Fruit fly (Drosophila melanogaster) whole organism, embryonic: ENCODE results near the gene CG32432.

ENCODE experiments used
- Adf1 ChIP-seq: fragments of 200-800 bp; sonication (Bioruptor generic); IDR thresholded peaks from 2 replicates; pipeline ENCODE4 v1.3.6; 2022; ENCODE audit warnings: missing biosample characterization, missing genetic modification characterization
- Antp ChIP-seq: fragments of 200-800 bp; sonication (Bioruptor generic); optimal IDR thresholded peaks from 3 replicates; lab custom pipeline; 2016; ENCODE audit warnings: missing biosample characterization, missing genetic modification characterization
- Asciz ChIP-seq: fragments of 200-800 bp; sonication (Bioruptor generic); optimal IDR thresholded peaks from 2 replicates; lab custom pipeline; 2017; ENCODE audit warnings: missing biosample characterization, mild to moderate bottlenecking, missing genetic modification characterization, missing genetic modification reagents
- Atf6 ChIP-seq: fragments of 200-800 bp; sonication (Bioruptor generic); IDR thresholded peaks from 2 replicates; pipeline ENCODE4 v1.3.6; 2022; ENCODE audit warnings: missing biosample characterization, missing genetic modification characterization
- Awh ChIP-seq: fragments of 200-800 bp; sonication (Bioruptor generic); IDR thresholded peaks from 2 replicates; pipeline ENCODE4, ENCODE4 v1.3.6; 2022; ENCODE audit warnings: missing biosample characterization, missing genetic modification characterization
- Blimp-1 ChIP-seq: fragments of 200-800 bp; sonication (Bioruptor generic); optimal IDR thresholded peaks from 3 replicates; lab custom pipeline; 2018; ENCODE audit warnings: missing biosample characterization, missing genetic modification characterization, mild to moderate bottlenecking, moderate library complexity, missing genetic modification reagents
- CG10543 ChIP-seq: fragments of 200-800 bp; sonication (Bioruptor generic); optimal IDR thresholded peaks from 3 replicates; lab custom pipeline; 2017; ENCODE audit warnings: missing biosample characterization, mild to moderate bottlenecking, missing genetic modification characterization, moderate library complexity
- CG11504 ChIP-seq: fragments of 200-800 bp; sonication (Bioruptor generic); optimal IDR thresholded peaks from 3 replicates; lab custom pipeline; 2019; ENCODE audit warnings: missing biosample characterization, mild to moderate bottlenecking, missing genetic modification characterization, moderate library complexity
- CG11560 ChIP-seq: fragments of 200-800 bp; sonication (Bioruptor generic); IDR thresholded peaks from 3 replicates; pipeline ENCODE4 v1.3.6; 2022; ENCODE audit warnings: missing biosample characterization, missing genetic modification characterization
- CG12769 ChIP-seq: fragments of 200-800 bp; sonication (Bioruptor generic); optimal IDR thresholded peaks from 2 replicates; lab custom pipeline; 2019; ENCODE audit warnings: missing biosample characterization, mild to moderate bottlenecking, missing genetic modification characterization, moderate library complexity
- CG14965 ChIP-seq: fragments of 200-800 bp; sonication (Bioruptor generic); optimal IDR thresholded peaks from 2 replicates; lab custom pipeline; 2016; ENCODE audit warnings: missing biosample characterization, missing genetic modification characterization, borderline replicate concordance
- CG2120 ChIP-seq: fragments of 200-800 bp; sonication (Bioruptor generic); optimal IDR thresholded peaks from 3 replicates; lab custom pipeline; 2016; ENCODE audit warnings: missing biosample characterization, missing genetic modification characterization
- CG2889 ChIP-seq: fragments of 200-800 bp; sonication (Bioruptor generic); IDR thresholded peaks from 3 replicates; pipeline ENCODE4 v1.3.6; 2022; ENCODE audit warnings: missing biosample characterization, missing genetic modification characterization
- CG31365 ChIP-seq: fragments of 200-800 bp; sonication (Bioruptor generic); optimal IDR thresholded peaks from 2 replicates; lab custom pipeline; 2018; ENCODE audit warnings: missing biosample characterization, mild to moderate bottlenecking, missing genetic modification characterization
- CG3281 ChIP-seq: fragments of 200-800 bp; sonication (Bioruptor generic); optimal IDR thresholded peaks from 3 replicates; lab custom pipeline; 2017; ENCODE audit warnings: missing biosample characterization, mild to moderate bottlenecking, missing genetic modification characterization
- CG34224 ChIP-seq: fragments of 200-800 bp; sonication (Bioruptor generic); IDR thresholded peaks from 3 replicates; pipeline ENCODE4 v1.3.6; 2022; ENCODE audit warnings: missing biosample characterization, missing genetic modification characterization; ENCODE audit not compliant: partially characterized antibody
- CG5245 ChIP-seq: fragments of 200-800 bp; sonication (Bioruptor generic); optimal IDR thresholded peaks from 3 replicates; lab custom pipeline; 2016; ENCODE audit warnings: missing biosample characterization, missing genetic modification characterization
- CG7372 ChIP-seq: fragments of 200-800 bp; sonication (Bioruptor generic); IDR thresholded peaks from 2 replicates; pipeline ENCODE4 v1.3.6; 2022; ENCODE audit warnings: missing biosample characterization, missing genetic modification characterization
- CG7556 ChIP-seq: fragments of 200-800 bp; sonication (Bioruptor generic); optimal IDR thresholded peaks from 2 replicates; lab custom pipeline; 2017; ENCODE audit warnings: missing biosample characterization, mild to moderate bottlenecking, missing genetic modification characterization
- CG7745 ChIP-seq: fragments of 200-800 bp; sonication (Bioruptor generic); optimal IDR thresholded peaks from 2 replicates; lab custom pipeline; 2018; ENCODE audit warnings: missing biosample characterization, mild to moderate bottlenecking, missing genetic modification characterization, moderate library complexity
- CG7928 ChIP-seq: fragments of 200-800 bp; sonication (Bioruptor generic); optimal IDR thresholded peaks from 2 replicates; lab custom pipeline; 2017; ENCODE audit warnings: missing biosample characterization, mild to moderate bottlenecking, missing genetic modification characterization
- CG7987 ChIP-seq: fragments of 200-800 bp; sonication (Bioruptor generic); optimal IDR thresholded peaks from 2 replicates; lab custom pipeline; 2018; ENCODE audit warnings: missing biosample characterization, mild to moderate bottlenecking, missing genetic modification characterization, moderate library complexity
- CG8478 ChIP-seq: fragments of >200 bp; optimal IDR thresholded peaks from 2 replicates; lab custom pipeline; 2018
- CTCF ChIP-seq: fragments of 200-800 bp; sonication (Bioruptor generic); optimal IDR thresholded peaks from 2 replicates; lab custom pipeline; 2017; ENCODE audit warnings: missing biosample characterization, mild to moderate bottlenecking, missing genetic modification characterization, moderate library complexity
- Dad ChIP-seq: fragments of 200-800 bp; sonication (Bioruptor generic); optimal IDR thresholded peaks from 3 replicates; lab custom pipeline; 2016; ENCODE audit warnings: missing biosample characterization, missing genetic modification characterization
- Elba2 ChIP-seq: fragments of 200-800 bp; sonication (Bioruptor generic); optimal IDR thresholded peaks from 3 replicates; lab custom pipeline; 2016; ENCODE audit warnings: missing biosample characterization, missing genetic modification characterization
- H15 ChIP-seq: fragments of 200-800 bp; sonication (Bioruptor generic); IDR thresholded peaks from 3 replicates; pipeline ENCODE4 v1.3.6; 2022; ENCODE audit warnings: missing biosample characterization, missing genetic modification characterization
- H2.0 ChIP-seq: fragments of 200-800 bp; sonication (Bioruptor generic); IDR thresholded peaks from 2 replicates; pipeline ENCODE4 v1.3.6; 2022; ENCODE audit warnings: missing biosample characterization, missing genetic modification characterization
- HLH3B ChIP-seq: fragments of 200-800 bp; sonication (Bioruptor generic); IDR thresholded peaks from 2 replicates; pipeline ENCODE4 v1.3.6; 2022; ENCODE audit warnings: missing biosample characterization, missing genetic modification characterization
- HLH54F ChIP-seq: fragments of 200-800 bp; sonication (Bioruptor generic); optimal IDR thresholded peaks from 3 replicates; lab custom pipeline; 2016; ENCODE audit warnings: missing biosample characterization, missing genetic modification characterization
- Hmx ChIP-seq: fragments of 200-800 bp; sonication (Bioruptor generic); optimal IDR thresholded peaks from 2 replicates; lab custom pipeline; 2016; ENCODE audit warnings: missing biosample characterization, missing genetic modification characterization
- NFAT ChIP-seq: fragments of 200-800 bp; sonication (Bioruptor generic); IDR thresholded peaks from 2 replicates; pipeline ENCODE4 v1.3.6; 2022; ENCODE audit warnings: missing biosample characterization, missing genetic modification characterization
- PHDP ChIP-seq: fragments of 200-800 bp; sonication (Bioruptor generic); optimal IDR thresholded peaks from 3 replicates; lab custom pipeline; 2018; ENCODE audit warnings: missing biosample characterization, mild to moderate bottlenecking, missing genetic modification characterization, moderate library complexity
- amos ChIP-seq: fragments of 200-800 bp; sonication (Bioruptor generic); IDR thresholded peaks from 2 replicates; pipeline ENCODE4 v1.3.6; 2022; ENCODE audit warnings: missing biosample characterization, missing genetic modification characterization; ENCODE audit not compliant: partially characterized antibody
- cas ChIP-seq: fragments of 200-800 bp; sonication (Bioruptor generic); IDR thresholded peaks from 2 replicates; pipeline ENCODE4 v1.3.6; 2022; ENCODE audit warnings: missing biosample characterization, missing genetic modification characterization
- caup ChIP-seq: fragments of 200-800 bp; sonication (Bioruptor generic); optimal IDR thresholded peaks from 3 replicates; lab custom pipeline; 2017; ENCODE audit warnings: missing biosample characterization, mild to moderate bottlenecking, missing genetic modification characterization, moderate library complexity; ENCODE audit not compliant: severe bottlenecking
- chinmo ChIP-seq: fragments of 200-800 bp; sonication (Bioruptor generic); IDR thresholded peaks from 4 replicates; pipeline ENCODE4 v1.3.6; 2022; ENCODE audit warnings: missing biosample characterization, missing genetic modification characterization; ENCODE audit not compliant: partially characterized antibody
- gt ChIP-seq: fragments of 200-800 bp; sonication (Bioruptor generic); IDR thresholded peaks from 2 replicates; pipeline ENCODE4 v1.3.6; 2022; ENCODE audit warnings: missing biosample characterization, missing genetic modification characterization
- jigr1 ChIP-seq: fragments of 200-800 bp; sonication (Bioruptor generic); IDR thresholded peaks from 3 replicates; pipeline ENCODE4 v1.3.6; 2022; ENCODE audit warnings: missing biosample characterization, missing genetic modification characterization
- luna ChIP-seq: fragments of 200-800 bp; sonication (Bioruptor generic); optimal IDR thresholded peaks from 2 replicates; lab custom pipeline; 2016; ENCODE audit warnings: missing biosample characterization, missing genetic modification characterization
- psq ChIP-seq: fragments of 200-800 bp; sonication (Bioruptor generic); optimal IDR thresholded peaks from 2 replicates; lab custom pipeline; 2017; ENCODE audit warnings: missing biosample characterization, missing genetic modification characterization
- sc ChIP-seq, 3 experiments: fragments of >200 bp in 2 of 3; fragments of 200-800 bp in 1 of 3; sonication (Bioruptor generic) in 1 of 3; optimal IDR thresholded peaks; 2 replicates in 2 of 3; 3 replicates in 1 of 3; lab custom pipeline; 2017; ENCODE audit warnings: mild to moderate bottlenecking in 1 of 3, missing biosample characterization in 1 of 3, missing genetic modification characterization in 1 of 3, missing genetic modification reagents in 1 of 3
- sim ChIP-seq: fragments of 200-800 bp; sonication (Bioruptor generic); IDR thresholded peaks from 2 replicates; pipeline ENCODE4 v1.3.6; 2022; ENCODE audit warnings: missing biosample characterization, missing genetic modification characterization
- slp2 ChIP-seq: fragments of 200-800 bp; sonication (Bioruptor generic); optimal IDR thresholded peaks from 2 replicates; lab custom pipeline; 2016; ENCODE audit warnings: missing biosample characterization, missing genetic modification characterization
- sr ChIP-seq: fragments of 200-800 bp; sonication (Bioruptor generic); IDR thresholded peaks from 3 replicates; pipeline ENCODE4 v1.3.6; 2022; ENCODE audit warnings: missing biosample characterization, missing genetic modification characterization
- trem ChIP-seq: fragments of 200-800 bp; optimal IDR thresholded peaks from 3 replicates; lab custom pipeline; 2019; ENCODE audit warnings: missing biosample characterization, mild to moderate bottlenecking, missing genetic modification characterization, moderate library complexity
- unc-4 ChIP-seq: fragments of 200-800 bp; sonication (Bioruptor generic); IDR thresholded peaks from 2 replicates; pipeline ENCODE4 v1.3.6; 2022; ENCODE audit warnings: missing biosample characterization, missing genetic modification characterization; ENCODE audit not compliant: partially characterized antibody
- zen ChIP-seq: fragments of 200-800 bp; sonication (Bioruptor generic); optimal IDR thresholded peaks from 3 replicates; lab custom pipeline; 2018; ENCODE audit warnings: missing biosample characterization, mild to moderate bottlenecking, missing genetic modification characterization, moderate library complexity

CG32432 gene

dm6 chr3L:20837831-20838301, 47.1 kb downstream of the CG32432 start (continued):
- TF ChIP-seq chinmo (GFP tag; lab: Robert Waterston, UW) (peak; percentile 57; the same call in 1 of the 4 replicates), NFAT (peak; percentile 14; the same call in 1 of the 2 replicates), CG2889 (GFP tag; lab: Robert Waterston, UW) (no peak), Adf1 (GFP tag; lab: Robert Waterston, UW) (0 out of 2 replicates have a peak, but pooled peaks have one; percentile 4), caup (no peak)

- TF ChIP-seq CG34224 (GFP tag; lab: Robert Waterston, UW): no peak
- TF ChIP-seq Atf6 (GFP tag; lab: Robert Waterston, UW): no peak
- peak; percentile 69 for TF ChIP-seq CG3281
- TF ChIP-seq CG11560 (tag; lab: Robert Waterston, UW): no peak
- peak; percentile 82 for TF ChIP-seq CG2120
- TF ChIP-seq jigr1: no peak
- TF ChIP-seq sim (GFP tag; lab: Robert Waterston, UW): no peak
- TF ChIP-seq Awh (GFP tag; lab: Robert Waterston, UW): no peak
- no peak for TF ChIP-seq psq (GFP tag; lab: Kevin White, UChicago)
- no peak for TF ChIP-seq CG7987
- TF ChIP-seq CG7928: no peak
- TF ChIP-seq CG7556: peak; percentile 69
- TF ChIP-seq CG10543 (GFP tag; lab: Kevin White, UChicago): peak; percentile 48
- TF ChIP-seq CG5245 (GFP tag; lab: Kevin White, UChicago): no peak
- TF ChIP-seq CG12769: no peak
- no peak for TF ChIP-seq CG7745 (tag; lab: Kevin White, UChicago)
- peak; percentile 48 for TF ChIP-seq Hmx (GFP tag; lab: Kevin White, UChicago)
- TF ChIP-seq PHDP: peak; percentile 37
- TF ChIP-seq cas: no peak
- no peak for TF ChIP-seq CG7372
- TF ChIP-seq Elba2 (GFP tag; lab: Kevin White, UChicago): no peak
- no peak for TF ChIP-seq sc (optimal IDR thresholded peaks at IDR 0.05; lab: Kevin White, UChicago)
- TF ChIP-seq sc (GFP tag; optimal IDR thresholded peaks at IDR 0.05; lab: Kevin White, UChicago): no peak
- no peak for TF ChIP-seq gt (GFP tag; lab: Robert Waterston, UW)
- peak; percentile 66 for TF ChIP-seq CG11504 (tag; lab: Kevin White, UChicago)
- peak; percentile 16 for TF ChIP-seq Asciz
- TF ChIP-seq HLH54F (GFP tag; lab: Kevin White, UChicago): peak; percentile 59
- peak; percentile 14 for TF ChIP-seq slp2 (GFP tag; lab: Kevin White, UChicago)
- TF ChIP-seq Antp (GFP tag; lab: Kevin White, UChicago): peak; percentile 23
- TF ChIP-seq HLH3B (GFP tag; lab: Robert Waterston, UW): no peak
- TF ChIP-seq Blimp-1: peak; percentile 24
- TF ChIP-seq H2.0 (GFP tag; lab: Robert Waterston, UW): no peak
- no peak for TF ChIP-seq CG8478 (lab: Kevin White, UChicago)
- TF ChIP-seq CG31365 (tag; lab: Kevin White, UChicago): no peak
- no peak for TF ChIP-seq zen (tag; lab: Kevin White, UChicago)
- TF ChIP-seq amos (GFP tag; lab: Robert Waterston, UW): no peak
- no peak for TF ChIP-seq Dad (GFP tag; lab: Kevin White, UChicago)
- TF ChIP-seq CG14965 (GFP tag; lab: Kevin White, UChicago): no peak
- no peak for TF ChIP-seq sr (GFP tag; lab: Robert Waterston, UW)
- TF ChIP-seq trem (tag; lab: Kevin White, UChicago): no peak
- TF ChIP-seq luna (GFP tag; lab: Kevin White, UChicago): no peak
- peak; percentile 56; the same call in 1 of the 3 replicates for TF ChIP-seq H15 (GFP tag; lab: Robert Waterston, UW)
- no peak for TF ChIP-seq CTCF (GFP tag; lab: Kevin White, UChicago)
- TF ChIP-seq unc-4: no peak
Measured at dm6 chr3L:20837040-20837830, 47.8 kb downstream of the CG32432 start, which contains the start of gene CG13255. Gene CG13255, plus strand, starts transcription at chr3L:20837488.
